Worm (Caenorhabditis elegans) whole organism, L1 larva: Measurements from ENCODE around the gene C09G1.2.

Source experiments
- egl-27 ChIP-seq, 2 experiments: fragments of 150-350 bp in 1 of 2; sonication (generic microtip); optimal IDR thresholded peaks; 3 replicates each; lab custom pipeline; 2017 to 2018; ENCODE audit warnings: missing biosample characterization in 2 of 2, missing genetic modification characterization in 2 of 2, missing genetic modification reagents in 2 of 2
- fkh-10 ChIP-seq: sonication (generic microtip); optimal IDR thresholded peaks from 2 replicates; lab custom pipeline; 2017; ENCODE audit warnings: missing biosample characterization, missing genetic modification reagents, missing genetic modification characterization
- nhr-237 ChIP-seq: fragments of 150-350 bp; optimal IDR thresholded peaks from 2 replicates; lab custom pipeline; 2014; ENCODE audit warnings: missing biosample characterization, missing genetic modification characterization
- nhr-76 ChIP-seq: sonication (generic microtip); optimal IDR thresholded peaks from 2 replicates; lab custom pipeline; 2017; ENCODE audit warnings: missing biosample characterization, missing genetic modification characterization
- xbp-1 ChIP-seq: sonication (generic microtip); optimal IDR thresholded peaks from 2 replicates; lab custom pipeline; 2016; ENCODE audit warnings: missing genetic modification characterization, missing compliant biosample characterization

- TF ChIP-seq xbp-1 (tag; lab: Kevin White, UChicago): no peak
- no peak for TF ChIP-seq egl-27 (tag; optimal IDR thresholded peaks at IDR 0.05; lab: Kevin White, UChicago)
- TF ChIP-seq nhr-76 (tag; lab: Kevin White, UChicago): no peak
- no peak for TF ChIP-seq fkh-10 (GFP tag; lab: Kevin White, UChicago)
- TF ChIP-seq nhr-237 (tag; lab: Kevin White, UChicago): no peak
Observed at ce11 chrX:15953086-15953485, 29.4 kb downstream of the C09G1.2 start.
